Fruit fly (Drosophila melanogaster): ENCODE data around the gene fzo.

DNA sequence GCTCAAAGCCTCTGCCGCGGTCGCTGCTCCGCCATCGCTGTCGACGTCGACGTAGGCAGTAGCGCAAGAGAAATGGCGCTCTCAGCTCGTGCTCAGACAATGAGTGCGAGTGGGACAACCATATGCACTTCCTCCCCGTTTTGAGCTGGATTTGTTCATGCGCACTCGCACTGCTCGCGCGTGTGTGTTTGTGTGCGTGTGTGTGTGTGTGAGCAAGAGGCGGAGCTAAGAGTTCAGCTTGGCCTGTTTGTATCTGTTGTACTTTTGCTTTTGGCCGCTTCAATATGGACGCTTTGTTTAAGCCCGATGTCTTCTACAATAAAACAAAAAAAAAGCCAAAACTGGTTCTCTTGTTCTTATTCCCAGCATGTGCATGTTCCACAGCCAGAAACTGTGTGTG is 2.7 kb downstream of the fzo start:
- TF ChIP-seq toe (GFP tag; optimal IDR thresholded peaks at IDR 0.05), result no peak
- TF ChIP-seq CG7045 (GFP tag; optimal IDR thresholded peaks at IDR 0.05), result no peak
- TF ChIP-seq cnc (optimal IDR thresholded peaks at IDR 0.05), result no peak
- no peak for TF ChIP-seq cic (GFP tag; optimal IDR thresholded peaks at IDR 0.05)
- TF ChIP-seq CG33017 (tag; optimal IDR thresholded peaks at IDR 0.05), result no peak
- TF ChIP-seq Crg-1 (GFP tag; optimal IDR thresholded peaks at IDR 0.05), result no peak

Data from whole organism, adult.